Worm (Caenorhabditis elegans): Measurements from ENCODE around the gene dhhc-4.

DNA sequence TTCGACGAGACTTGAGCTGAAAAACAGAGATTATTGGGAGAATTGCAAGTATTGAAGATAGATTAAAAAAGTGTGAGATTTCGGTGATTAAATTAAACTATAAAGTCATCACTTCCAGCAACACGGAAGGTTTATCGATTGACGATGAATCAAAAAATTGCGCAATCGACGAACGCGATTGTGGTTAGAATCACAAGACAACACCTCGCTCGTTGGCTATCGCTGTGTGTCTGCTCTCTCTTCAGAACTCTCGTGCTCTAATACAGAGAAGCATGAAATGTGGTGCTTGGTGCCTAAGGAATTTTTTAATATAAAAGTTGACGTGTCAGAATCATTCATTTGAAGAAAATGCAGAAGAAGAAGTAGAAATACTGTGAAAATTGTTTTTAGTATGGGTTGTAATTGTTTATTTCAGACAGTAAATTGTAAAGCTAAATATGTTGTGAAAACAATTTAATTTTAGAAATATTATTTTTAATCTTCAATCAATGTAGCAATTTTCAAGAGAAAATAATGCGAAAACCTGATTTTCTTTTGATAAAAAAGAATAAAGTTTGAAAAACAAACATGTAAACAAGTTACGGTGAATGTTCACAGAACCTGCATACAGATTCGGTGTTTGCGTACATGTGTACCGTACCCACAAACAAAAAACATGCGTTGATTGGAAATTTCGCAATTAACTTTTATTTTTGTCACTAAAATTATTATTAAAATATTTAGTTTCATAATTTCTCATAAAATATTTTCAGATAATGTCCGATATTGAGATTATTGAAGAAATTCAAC, 40.2 kb downstream of the dhhc-4 start, which contains the start of the genes ZK632.10 and ZK632.11:
- TF ChIP-seq fkh-10 (GFP tag; optimal IDR thresholded peaks at IDR 0.05) (no peak), zag-1 (tag; optimal IDR thresholded peaks at IDR 0.05) (no peak), ztf-4 (tag; optimal IDR thresholded peaks at IDR 0.05) (no peak), hpl-2 (GFP tag; optimal IDR thresholded peaks at IDR 0.05) (no peak)

All from whole organism, L1 larva.